Worm (Caenorhabditis elegans) whole organism, late embryonic: ENCODE measurements around the gene srh-15.

Experiments
- C08G9.2 ChIP-seq: sonication (generic microtip); optimal IDR thresholded peaks from 2 replicates; lab custom pipeline; 2016; ENCODE audit warnings: mild to moderate bottlenecking, missing genetic modification characterization, moderate library complexity, missing compliant biosample characterization
- C38D4.7 ChIP-seq: fragments of 200-800 bp; sonication (Bioruptor generic); optimal IDR thresholded peaks from 2 replicates; lab custom pipeline; 2018; ENCODE audit warnings: mild to moderate bottlenecking, missing genetic modification characterization, moderate library complexity, missing compliant biosample characterization
- F13H6.1 ChIP-seq: sonication (generic microtip); optimal IDR thresholded peaks from 2 replicates; lab custom pipeline; 2016; ENCODE audit warnings: missing genetic modification characterization, missing compliant biosample characterization
- Y22D7AL.16 ChIP-seq: sonication (generic microtip); optimal IDR thresholded peaks from 2 replicates; lab custom pipeline; 2016; ENCODE audit warnings: missing genetic modification characterization, missing compliant biosample characterization
- ahr-1 ChIP-seq: sonication (generic microtip); optimal IDR thresholded peaks from 2 replicates; lab custom pipeline; 2016; ENCODE audit warnings: missing genetic modification characterization, missing compliant biosample characterization
- ceh-14 ChIP-seq: sonication (generic microtip); optimal IDR thresholded peaks from 2 replicates; lab custom pipeline; 2016; ENCODE audit warnings: missing genotype, missing genetic modification characterization, missing compliant biosample characterization
- ceh-18 ChIP-seq: sonication (generic microtip); optimal IDR thresholded peaks from 2 replicates; lab custom pipeline; 2016; ENCODE audit warnings: missing genetic modification characterization, missing compliant biosample characterization
- ceh-19 ChIP-seq: fragments of 200-800 bp; sonication (Bioruptor generic); optimal IDR thresholded peaks from 2 replicates; lab custom pipeline; 2018; ENCODE audit warnings: mild to moderate bottlenecking, missing genetic modification characterization, missing compliant biosample characterization
- ceh-24 ChIP-seq: sonication (generic microtip); optimal IDR thresholded peaks from 2 replicates; lab custom pipeline; 2016; ENCODE audit warnings: mild to moderate bottlenecking, missing genetic modification characterization, missing compliant biosample characterization
- ceh-6 ChIP-seq: fragments of 200-800 bp; sonication (Bioruptor generic); optimal IDR thresholded peaks from 2 replicates; lab custom pipeline; 2018; ENCODE audit warnings: mild to moderate bottlenecking, missing genetic modification characterization, missing compliant biosample characterization
- che-1 ChIP-seq: sonication (generic microtip); optimal IDR thresholded peaks from 2 replicates; lab custom pipeline; 2016; ENCODE audit warnings: mild to moderate bottlenecking, missing genetic modification characterization, missing compliant biosample characterization
- dmd-4 ChIP-seq: sonication (generic microtip); optimal IDR thresholded peaks from 2 replicates; lab custom pipeline; 2016; ENCODE audit warnings: borderline replicate concordance, missing genetic modification characterization, missing compliant biosample characterization
- dve-1 ChIP-seq: sonication (generic microtip); optimal IDR thresholded peaks from 2 replicates; lab custom pipeline; 2017; ENCODE audit warnings: antibody characterized with exemption, mild to moderate bottlenecking, missing genetic modification characterization, missing compliant biosample characterization
- elt-2 ChIP-seq: sonication (generic microtip); optimal IDR thresholded peaks from 2 replicates; lab custom pipeline; 2016; ENCODE audit warnings: missing genetic modification reagents, missing genetic modification characterization, missing compliant biosample characterization
- eyg-1 ChIP-seq: sonication (generic microtip); optimal IDR thresholded peaks from 2 replicates; lab custom pipeline; 2016; ENCODE audit warnings: missing genotype, missing genetic modification characterization, missing compliant biosample characterization
- gmeb-2 ChIP-seq: sonication (generic microtip); optimal IDR thresholded peaks from 2 replicates; lab custom pipeline; 2016; ENCODE audit warnings: missing genetic modification characterization, inconsistent platforms, missing compliant biosample characterization
- hlh-15 ChIP-seq: sonication (generic microtip); optimal IDR thresholded peaks from 2 replicates; lab custom pipeline; 2016; ENCODE audit warnings: missing genetic modification characterization, missing compliant biosample characterization
- lin-11 ChIP-seq: fragments of 200-800 bp; sonication (Bioruptor generic); optimal IDR thresholded peaks from 2 replicates; lab custom pipeline; 2018; ENCODE audit warnings: mild to moderate bottlenecking, missing genetic modification characterization, missing compliant biosample characterization
- mec-3 ChIP-seq: sonication (generic microtip); optimal IDR thresholded peaks from 2 replicates; lab custom pipeline; 2016; ENCODE audit warnings: borderline replicate concordance, missing genetic modification characterization, missing compliant biosample characterization
- nfya-1 ChIP-seq: sonication (generic microtip); optimal IDR thresholded peaks from 2 replicates; lab custom pipeline; 2017; ENCODE audit warnings: missing genetic modification characterization, mild to moderate bottlenecking, missing compliant biosample characterization, antibody characterized with exemption, moderate library complexity
- npax-4 ChIP-seq: sonication (generic microtip); optimal IDR thresholded peaks from 2 replicates; lab custom pipeline; 2016; ENCODE audit warnings: missing genetic modification characterization, missing compliant biosample characterization
- pax-1 ChIP-seq: fragments of 150-350 bp; optimal IDR thresholded peaks from 2 replicates; lab custom pipeline; 2014; ENCODE audit warnings: missing biosample characterization, missing genetic modification characterization
- pha-2 ChIP-seq: sonication (generic microtip); optimal IDR thresholded peaks from 2 replicates; lab custom pipeline; 2017; ENCODE audit warnings: mild to moderate bottlenecking, missing genetic modification characterization, missing compliant biosample characterization
- pha-4 ChIP-seq: fragments of 150-350 bp; optimal IDR thresholded peaks from 2 replicates; lab custom pipeline; 2018; ENCODE audit warnings: missing biosample characterization, missing genetic modification reagents, missing genetic modification characterization
- pqm-1 ChIP-seq: sonication (generic microtip); optimal IDR thresholded peaks from 2 replicates; lab custom pipeline; 2016; ENCODE audit warnings: missing genetic modification characterization, missing compliant biosample characterization
- pros-1 ChIP-seq: fragments of 150-350 bp; optimal IDR thresholded peaks from 2 replicates; lab custom pipeline; 2014; ENCODE audit warnings: missing biosample characterization, missing genetic modification reagents, missing genetic modification characterization
- rnt-1 ChIP-seq: sonication (generic microtip); optimal IDR thresholded peaks from 2 replicates; lab custom pipeline; 2016; ENCODE audit warnings: missing genetic modification characterization, missing compliant biosample characterization
- sdc-2 ChIP-seq: sonication (generic microtip); optimal IDR thresholded peaks from 2 replicates; lab custom pipeline; 2016; ENCODE audit warnings: missing genotype, missing genetic modification characterization, missing compliant biosample characterization
- sox-2 ChIP-seq: fragments of 200-800 bp; sonication (Bioruptor generic); IDR thresholded peaks from 2 replicates; pipeline ENCODE4 v1.3.6; 2022; ENCODE audit warnings: missing genetic modification reagents, missing genetic modification characterization, missing compliant biosample characterization
- tbx-7 ChIP-seq: sonication (generic microtip); optimal IDR thresholded peaks from 2 replicates; lab custom pipeline; 2016; ENCODE audit warnings: missing genotype, missing genetic modification characterization, missing compliant biosample characterization
- ttx-3 ChIP-seq: sonication (generic microtip); optimal IDR thresholded peaks from 2 replicates; lab custom pipeline; 2016; ENCODE audit warnings: missing genetic modification reagents, missing genetic modification characterization, missing compliant biosample characterization
- unc-3 ChIP-seq, 2 experiments: fragments of 200-800 bp in 1 of 2; sonication (Bioruptor generic) in 1 of 2; sonication (generic microtip) in 1 of 2; conservative IDR thresholded peaks in 1 of 2; optimal IDR thresholded peaks in 1 of 2; 2 replicates each; pipeline versions ENCODE4 v1.3.6 to Lab custom; 2016 to 2022; ENCODE audit warnings: missing compliant biosample characterization in 2 of 2, missing genetic modification characterization in 2 of 2, missing genetic modification reagents in 1 of 2
- unc-42 ChIP-seq: sonication (generic microtip); optimal IDR thresholded peaks from 2 replicates; lab custom pipeline; 2016; ENCODE audit warnings: missing genotype, missing genetic modification characterization, missing compliant biosample characterization
- unc-55 ChIP-seq: sonication (generic microtip); optimal IDR thresholded peaks from 2 replicates; lab custom pipeline; 2017; ENCODE audit warnings: missing biosample characterization, missing genetic modification reagents, missing genetic modification characterization

Gene srh-15

ce11 chrV:13351773-13352172 lies 31.0 kb downstream of the srh-15 start:
- TF ChIP-seq pax-1 (tag; lab: Kevin White, UChicago): no peak
- TF ChIP-seq C38D4.7 (GFP tag; lab: Kevin White, UChicago): no peak
- TF ChIP-seq unc-55: peak; percentile 31
- TF ChIP-seq nfya-1: no peak
- no peak for TF ChIP-seq ttx-3

- no peak for TF ChIP-seq che-1 (tag; lab: Kevin White, UChicago)
- no peak for TF ChIP-seq Y22D7AL.16 (tag; lab: Kevin White, UChicago)
- no peak for TF ChIP-seq rnt-1 (tag; lab: Kevin White, UChicago)
- TF ChIP-seq sdc-2 (tag; lab: Kevin White, UChicago): no peak
- no peak for TF ChIP-seq ceh-24 (tag; lab: Kevin White, UChicago)
- no peak for TF ChIP-seq gmeb-2
- TF ChIP-seq lin-11: no peak
- no peak for TF ChIP-seq ceh-18 (tag; lab: Kevin White, UChicago)
These were observed 31.6 kb downstream of the srh-15 start for ce11 chrV:13352415-13352814.

- no peak for TF ChIP-seq ttx-3
- TF ChIP-seq eyg-1 (tag; lab: Kevin White, UChicago): no peak
- TF ChIP-seq pros-1 (tag; lab: Kevin White, UChicago): no peak
- TF ChIP-seq sdc-2 (tag; lab: Kevin White, UChicago): no peak
- no peak for TF ChIP-seq ceh-6 (GFP tag; lab: Kevin White, UChicago)
- TF ChIP-seq sox-2 (GFP tag; lab: Robert Waterston, UW): no peak
- no peak for TF ChIP-seq mec-3 (tag; lab: Kevin White, UChicago)
- no peak for TF ChIP-seq dmd-4 (tag; lab: Kevin White, UChicago)
- TF ChIP-seq ceh-14 (tag; lab: Kevin White, UChicago): no peak
- TF ChIP-seq unc-42 (tag; lab: Kevin White, UChicago): no peak
- no peak for TF ChIP-seq unc-3 (GFP tag; conservative IDR thresholded peaks at IDR 0.05; lab: Robert Waterston, UW)
- no peak for TF ChIP-seq unc-3 (tag; optimal IDR thresholded peaks at IDR 0.05; lab: Kevin White, UChicago)
- TF ChIP-seq, all 69 proteins: peak for 0
These were observed 35.4 kb downstream of the srh-15 start for ce11 chrV:13356210-13356609.

ce11 chrV:13357652-13358281 lies 37.0 kb downstream of the srh-15 start, which contains the start of gene F32H5.1:
Gene F32H5.1 (minus strand): TSS chrV:13358037.
- peak; percentile 19 for TF ChIP-seq elt-2
- no peak for TF ChIP-seq pqm-1 (tag; lab: Kevin White, UChicago)

ce11 chrV:13358823-13359592 lies 38.2 kb downstream of the srh-15 start, which contains the start of gene F32H5.3:
Gene F32H5.3 (plus strand): TSS chrV:13359335.
- TF ChIP-seq npax-4 (tag; lab: Kevin White, UChicago) (no peak), sox-2 (GFP tag; lab: Robert Waterston, UW) (no peak), C08G9.2 (no peak), dve-1 (tag; lab: Kevin White, UChicago) (no peak), pha-4 (no peak), ceh-19 (GFP tag; lab: Kevin White, UChicago) (no peak)

- TF ChIP-seq ttx-3 (no peak), pqm-1 (tag; lab: Kevin White, UChicago) (no peak), ahr-1 (no peak), pha-2 (tag; lab: Kevin White, UChicago) (no peak), hlh-15 (tag; lab: Kevin White, UChicago) (no peak), tbx-7 (tag; lab: Kevin White, UChicago) (no peak), Y22D7AL.16 (tag; lab: Kevin White, UChicago) (no peak), dmd-4 (tag; lab: Kevin White, UChicago) (no peak), F13H6.1 (tag; lab: Kevin White, UChicago) (no peak)
These were observed 39.5 kb downstream of the srh-15 start, which contains the start of gene F32H5.4 for ce11 chrV:13360254-13360653. Gene F32H5.4 (plus strand): TSS chrV:13360554.
